Worm (Caenorhabditis elegans): Measurements from ENCODE around the gene npp-3.

DNA sequence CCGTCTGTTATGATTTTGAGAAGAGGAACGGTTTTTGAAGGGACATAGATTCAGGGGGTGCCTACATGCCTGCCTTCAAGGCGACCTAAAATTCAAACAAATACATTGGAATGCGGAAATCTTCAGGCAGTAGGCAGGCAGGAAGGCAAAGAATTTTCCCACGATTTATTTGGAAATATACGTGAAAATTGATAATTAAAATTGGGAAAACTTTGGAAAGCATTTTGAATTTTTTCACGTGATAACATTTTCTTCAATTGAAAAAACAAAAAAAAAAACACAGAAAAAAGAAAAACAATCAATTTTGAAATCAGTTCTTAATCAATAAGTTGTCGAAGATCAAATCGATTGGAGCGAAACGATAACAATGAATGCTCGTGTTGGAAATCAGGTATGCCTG is 31.6 kb upstream of the npp-3 start, which contains the start of gene ZK930.4:
- TF ChIP-seq ama-1 (optimal IDR thresholded peaks at IDR 0.05) (no peak), tbx-11 (GFP tag; IDR thresholded peaks at IDR 0.05) (no peak)
